Fruit fly (Drosophila melanogaster) whole organism, embryonic: ENCODE results near the gene Acsx1L.

Experiments
- Atf6 ChIP-seq: fragments of 200-800 bp; sonication (Bioruptor generic); IDR thresholded peaks from 2 replicates; pipeline ENCODE4 v1.3.6; 2022; ENCODE audit warnings: missing biosample characterization, missing genetic modification characterization
- Blimp-1 ChIP-seq: fragments of 200-800 bp; sonication (Bioruptor generic); optimal IDR thresholded peaks from 3 replicates; lab custom pipeline; 2018; ENCODE audit warnings: missing biosample characterization, missing genetic modification characterization, mild to moderate bottlenecking, moderate library complexity, missing genetic modification reagents
- CG11696 ChIP-seq: fragments of 200-800 bp; sonication (Bioruptor generic); IDR thresholded peaks from 2 replicates; pipeline ENCODE4 v1.3.6; 2022; ENCODE audit warnings: missing biosample characterization, missing genetic modification characterization
- CG15696 ChIP-seq: fragments of 200-800 bp; sonication (Bioruptor generic); optimal IDR thresholded peaks from 2 replicates; lab custom pipeline; 2019; ENCODE audit warnings: missing biosample characterization, mild to moderate bottlenecking, missing genetic modification characterization, moderate library complexity
- CG1832 ChIP-seq: fragments of 200-800 bp; sonication (Bioruptor generic); optimal IDR thresholded peaks from 2 replicates; lab custom pipeline; 2017; ENCODE audit warnings: missing biosample characterization, mild to moderate bottlenecking, missing genetic modification characterization, inconsistent platforms
- Ets65A ChIP-seq: fragments of 200-800 bp; sonication (Bioruptor generic); peaks from one replicate; lab custom pipeline; 2016; ENCODE audit warnings: missing biosample characterization, missing genetic modification characterization
- PHDP ChIP-seq: fragments of 200-800 bp; sonication (Bioruptor generic); optimal IDR thresholded peaks from 3 replicates; lab custom pipeline; 2018; ENCODE audit warnings: missing biosample characterization, mild to moderate bottlenecking, missing genetic modification characterization, moderate library complexity
- Xrp1 ChIP-seq: fragments of 200-800 bp; sonication (Bioruptor generic); IDR thresholded peaks from 2 replicates; pipeline ENCODE4 v1.3.6; 2022; ENCODE audit warnings: missing biosample characterization, missing genetic modification characterization
- gcm ChIP-seq: fragments of 200-800 bp; sonication (Bioruptor generic); optimal IDR thresholded peaks from 2 replicates; lab custom pipeline; 2019; ENCODE audit warnings: missing biosample characterization, mild to moderate bottlenecking, missing genetic modification characterization, moderate library complexity
- grn ChIP-seq: fragments of 200-800 bp; sonication (Bioruptor generic); optimal IDR thresholded peaks from 3 replicates; lab custom pipeline; 2017; ENCODE audit warnings: missing biosample characterization, missing genetic modification characterization
- h ChIP-seq: fragments of >200 bp; optimal IDR thresholded peaks from 2 replicates; lab custom pipeline; 2017
- kni ChIP-seq: fragments of 200-800 bp; sonication (Bioruptor generic); optimal IDR thresholded peaks from 3 replicates; lab custom pipeline; 2017; ENCODE audit warnings: mild to moderate bottlenecking, missing biosample characterization, missing genetic modification reagents, missing genetic modification characterization

DNA sequence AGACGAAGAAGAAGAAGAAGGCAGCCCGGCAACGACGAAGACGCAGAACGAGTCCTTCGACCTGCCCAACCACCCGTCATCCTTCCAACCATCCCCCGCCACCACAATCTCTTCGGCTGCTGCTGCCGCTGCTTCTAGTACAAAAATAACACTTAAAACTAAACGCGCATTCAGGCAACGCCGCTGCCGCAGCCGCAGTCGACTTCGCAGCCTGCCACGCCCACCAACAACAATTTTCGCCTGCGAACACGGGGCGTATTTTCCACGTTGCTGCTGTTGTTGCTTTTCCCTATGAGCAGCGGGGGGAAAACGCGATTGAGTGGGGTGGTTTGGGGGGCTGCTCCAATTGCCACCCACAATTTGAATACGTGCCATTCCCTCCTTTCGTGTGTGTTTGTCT, 45.2 kb downstream of the Acsx1L start:
- TF ChIP-seq h (lab: Kevin White, UChicago) (no peak), CG1832 (GFP tag; lab: Kevin White, UChicago) (no peak), Ets65A (GFP tag; lab: Kevin White, UChicago) (no peak), gcm (GFP tag; lab: Kevin White, UChicago) (no peak), grn (no peak), Blimp-1 (GFP tag; lab: Kevin White, UChicago) (no peak), Xrp1 (GFP tag; lab: Robert Waterston, UW) (no peak), CG15696 (tag; lab: Kevin White, UChicago) (no peak), PHDP (tag; lab: Kevin White, UChicago) (no peak), CG11696 (GFP tag; lab: Robert Waterston, UW) (no peak), kni (GFP tag; lab: Kevin White, UChicago) (no peak), Atf6 (no peak)
